Fruit fly (Drosophila melanogaster) whole organism, embryonic: ENCODE measurements around the gene alphaTub84B.
A peak's percentile ranks its signal among the peaks of the same experiment; 100 is the strongest.

ENCODE experiments used
- B-H2 ChIP-seq: fragments of 200-800 bp; sonication (Bioruptor generic); optimal IDR thresholded peaks from 2 replicates; lab custom pipeline; 2018; ENCODE audit warnings: missing biosample characterization, mild to moderate bottlenecking, missing genetic modification characterization
- Bteb2 ChIP-seq: fragments of 200-800 bp; sonication (Bioruptor generic); optimal IDR thresholded peaks from 2 replicates; lab custom pipeline; 2016; ENCODE audit warnings: missing biosample characterization, missing genetic modification characterization
- C15 ChIP-seq: fragments of 200-800 bp; sonication (Bioruptor generic); IDR thresholded peaks from 3 replicates; pipeline ENCODE4 v1.3.6; 2022; ENCODE audit warnings: missing biosample characterization, missing genetic modification characterization
- CG10147 ChIP-seq: fragments of 200-800 bp; sonication (Bioruptor generic); optimal IDR thresholded peaks from 2 replicates; lab custom pipeline; 2019; ENCODE audit warnings: missing biosample characterization, mild to moderate bottlenecking, missing genetic modification characterization, moderate library complexity
- CG11398 ChIP-seq: fragments of 200-800 bp; sonication (Bioruptor generic); optimal IDR thresholded peaks from 2 replicates; lab custom pipeline; 2016; ENCODE audit warnings: missing biosample characterization, missing genetic modification characterization
- CG12155 ChIP-seq: fragments of 200-800 bp; sonication (Bioruptor generic); optimal IDR thresholded peaks from 3 replicates; lab custom pipeline; 2016; ENCODE audit warnings: missing biosample characterization, missing genetic modification characterization
- CG12219 ChIP-seq: fragments of 200-800 bp; sonication (Bioruptor generic); optimal IDR thresholded peaks from 3 replicates; lab custom pipeline; 2018; ENCODE audit warnings: missing biosample characterization, mild to moderate bottlenecking, missing genetic modification characterization
- CG12659 ChIP-seq: fragments of 200-800 bp; sonication (Bioruptor generic); optimal IDR thresholded peaks from 3 replicates; lab custom pipeline; 2017; ENCODE audit warnings: mild to moderate bottlenecking, missing biosample characterization, missing genetic modification reagents, missing genetic modification characterization
- CG17361 ChIP-seq: fragments of 200-800 bp; sonication (Bioruptor generic); IDR thresholded peaks from 3 replicates; pipeline ENCODE4 v1.3.6; 2022; ENCODE audit warnings: missing biosample characterization, missing genetic modification characterization
- CG2129 ChIP-seq: fragments of 200-800 bp; sonication (Bioruptor generic); IDR thresholded peaks from 2 replicates; pipeline ENCODE4 v1.3.6; 2022; ENCODE audit warnings: missing biosample characterization, missing genetic modification characterization; ENCODE audit not compliant: partially characterized antibody
- CG2712 ChIP-seq: fragments of 200-800 bp; optimal IDR thresholded peaks from 3 replicates; lab custom pipeline; 2019; ENCODE audit warnings: missing biosample characterization, mild to moderate bottlenecking, missing genetic modification characterization, moderate library complexity
- CG3838 ChIP-seq: fragments of 200-800 bp; sonication (Bioruptor generic); optimal IDR thresholded peaks from 3 replicates; lab custom pipeline; 2016; ENCODE audit warnings: missing biosample characterization, missing genetic modification characterization
- CG4424 ChIP-seq: fragments of 200-800 bp; sonication (Bioruptor generic); optimal IDR thresholded peaks from 3 replicates; lab custom pipeline; 2016; ENCODE audit warnings: missing biosample characterization, missing genetic modification characterization
- CG6689 ChIP-seq: fragments of 200-800 bp; sonication (Bioruptor generic); IDR thresholded peaks from 2 replicates; pipeline ENCODE4 v1.3.6; 2022; ENCODE audit warnings: missing biosample characterization, missing genetic modification characterization
- CG8290 ChIP-seq, 3 experiments: fragments of 200-800 bp; sonication (Bioruptor generic); optimal IDR thresholded peaks; 2 replicates each; lab custom pipeline; 2016 to 2019; ENCODE audit warnings: missing biosample characterization in 3 of 3, missing genetic modification characterization in 3 of 3, mild to moderate bottlenecking in 2 of 3, moderate library complexity in 1 of 3
- CG8478 ChIP-seq: fragments of >200 bp; optimal IDR thresholded peaks from 2 replicates; lab custom pipeline; 2018
- CkIIα-i1 ChIP-seq: fragments of 200-800 bp; sonication (Bioruptor generic); IDR thresholded peaks from 2 replicates; pipeline ENCODE4 v1.3.6; 2022; ENCODE audit warnings: missing biosample characterization, missing genetic modification characterization
- E2f1 ChIP-seq: fragments of 200-800 bp; sonication (Bioruptor generic); IDR thresholded peaks from 2 replicates; pipeline ENCODE4 v1.3.6; 2022; ENCODE audit warnings: missing biosample characterization, missing genetic modification characterization
- ERR ChIP-seq: fragments of 200-800 bp; sonication (Bioruptor generic); optimal IDR thresholded peaks from 2 replicates; lab custom pipeline; 2016; ENCODE audit warnings: missing biosample characterization, missing genetic modification characterization
- HHEX ChIP-seq: fragments of 200-800 bp; sonication (Bioruptor generic); optimal IDR thresholded peaks from 3 replicates; lab custom pipeline; 2017; ENCODE audit warnings: missing biosample characterization, mild to moderate bottlenecking, missing genetic modification characterization, missing genetic modification reagents
- Hmx ChIP-seq: fragments of 200-800 bp; sonication (Bioruptor generic); optimal IDR thresholded peaks from 2 replicates; lab custom pipeline; 2016; ENCODE audit warnings: missing biosample characterization, missing genetic modification characterization
- MBD-R2 ChIP-seq: fragments of 200-800 bp; sonication (Bioruptor generic); IDR thresholded peaks from 2 replicates; pipeline ENCODE4 v1.3.6; 2022; ENCODE audit warnings: missing biosample characterization, missing genetic modification characterization
- Med ChIP-seq: fragments of 200-800 bp; sonication (Bioruptor generic); peaks from one replicate; lab custom pipeline; 2016; ENCODE audit warnings: missing biosample characterization, missing genetic modification characterization, mild to moderate bottlenecking, inconsistent platforms, moderate library complexity
- Mrtf ChIP-seq: fragments of 200-800 bp; sonication (Bioruptor generic); IDR thresholded peaks from 3 replicates; pipeline ENCODE4 v1.3.6; 2022; ENCODE audit warnings: missing biosample characterization, missing genetic modification characterization
- Optix ChIP-seq: fragments of 200-800 bp; sonication (Bioruptor generic); IDR thresholded peaks from 3 replicates; pipeline ENCODE4 v1.3.6; 2022; ENCODE audit warnings: missing biosample characterization, missing genetic modification characterization
- Poxn ChIP-seq: fragments of 200-800 bp; sonication (Bioruptor generic); IDR thresholded peaks from 2 replicates; pipeline ENCODE4 v1.3.6; 2022; ENCODE audit warnings: missing biosample characterization, missing genetic modification characterization
- Rx ChIP-seq: fragments of 200-800 bp; sonication (Bioruptor generic); IDR thresholded peaks from 2 replicates; pipeline ENCODE4 v1.3.6; 2022; ENCODE audit warnings: missing biosample characterization, missing genetic modification characterization
- Sin3A ChIP-seq: fragments of >200 bp; optimal IDR thresholded peaks from 2 replicates; lab custom pipeline; 2018
- Ssrp ChIP-seq: fragments of 200-800 bp; sonication (Bioruptor generic); optimal IDR thresholded peaks from 2 replicates; lab custom pipeline; 2018; ENCODE audit warnings: missing biosample characterization, mild to moderate bottlenecking, missing genetic modification characterization, moderate library complexity
- amos ChIP-seq: fragments of 200-800 bp; sonication (Bioruptor generic); IDR thresholded peaks from 2 replicates; pipeline ENCODE4 v1.3.6; 2022; ENCODE audit warnings: missing biosample characterization, missing genetic modification characterization; ENCODE audit not compliant: partially characterized antibody
- ato ChIP-seq: fragments of 200-800 bp; sonication (Bioruptor generic); IDR thresholded peaks from 2 replicates; pipeline ENCODE4 v1.3.6; 2022; ENCODE audit warnings: missing biosample characterization, missing genetic modification characterization; ENCODE audit not compliant: partially characterized antibody
- bbx ChIP-seq: fragments of 200-800 bp; sonication (Bioruptor generic); IDR thresholded peaks from 2 replicates; pipeline ENCODE4 v1.3.6; 2022; ENCODE audit warnings: missing biosample characterization, missing genetic modification characterization; ENCODE audit not compliant: partially characterized antibody
- btn ChIP-seq: fragments of 200-800 bp; sonication (Bioruptor generic); optimal IDR thresholded peaks from 2 replicates; lab custom pipeline; 2016; ENCODE audit warnings: missing biosample characterization, missing genetic modification characterization
- cato ChIP-seq: fragments of 200-800 bp; sonication (Bioruptor generic); optimal IDR thresholded peaks from 2 replicates; lab custom pipeline; 2016; ENCODE audit warnings: missing biosample characterization, missing genetic modification characterization, borderline replicate concordance
- crp ChIP-seq, 2 experiments: fragments of 200-800 bp; sonication (Bioruptor generic); optimal IDR thresholded peaks; 2 replicates in 1 of 2; 3 replicates in 1 of 2; lab custom pipeline; 2017; ENCODE audit warnings: missing biosample characterization in 2 of 2, missing genetic modification characterization in 2 of 2, mild to moderate bottlenecking in 1 of 2, moderate library complexity in 1 of 2
- danr ChIP-seq: fragments of 200-800 bp; sonication (Bioruptor generic); IDR thresholded peaks from 2 replicates; pipeline ENCODE4 v1.3.6; 2022; ENCODE audit warnings: missing biosample characterization, missing genetic modification characterization
- ems ChIP-seq: fragments of 200-800 bp; sonication (Bioruptor generic); optimal IDR thresholded peaks from 3 replicates; lab custom pipeline; 2016; ENCODE audit warnings: missing biosample characterization, missing genetic modification characterization
- ewg ChIP-seq: fragments of 200-800 bp; sonication (Bioruptor generic); optimal IDR thresholded peaks from 3 replicates; lab custom pipeline; 2017; ENCODE audit warnings: mild to moderate bottlenecking, missing biosample characterization, missing genetic modification reagents, missing genetic modification characterization
- fru ChIP-seq: fragments of >200 bp; optimal IDR thresholded peaks from 2 replicates; lab custom pipeline; 2017
- gsb ChIP-seq: fragments of 200-800 bp; sonication (Bioruptor generic); IDR thresholded peaks from 2 replicates; pipeline ENCODE4 v1.3.6; 2022; ENCODE audit warnings: missing biosample characterization, missing genetic modification characterization
- inv ChIP-seq: fragments of 200-800 bp; sonication (Bioruptor generic); IDR thresholded peaks from 2 replicates; pipeline ENCODE4 v1.3.6; 2022; ENCODE audit warnings: missing biosample characterization, missing genetic modification characterization; ENCODE audit not compliant: partially characterized antibody
- lbe ChIP-seq: fragments of 200-800 bp; sonication (Bioruptor generic); optimal IDR thresholded peaks from 2 replicates; lab custom pipeline; 2016; ENCODE audit warnings: missing biosample characterization, mild to moderate bottlenecking, missing genetic modification characterization
- onecut ChIP-seq: fragments of 200-800 bp; sonication (Bioruptor generic); IDR thresholded peaks from 2 replicates; pipeline ENCODE4 v1.3.6; 2022; ENCODE audit warnings: missing biosample characterization, missing genetic modification characterization
- p53 ChIP-seq: fragments of 200-800 bp; sonication (Bioruptor generic); optimal IDR thresholded peaks from 2 replicates; lab custom pipeline; 2016; ENCODE audit warnings: missing biosample characterization, missing genetic modification characterization
- pita ChIP-seq: fragments of 200-800 bp; sonication (Bioruptor generic); optimal IDR thresholded peaks from 2 replicates; lab custom pipeline; 2017; ENCODE audit warnings: missing biosample characterization, mild to moderate bottlenecking, missing genetic modification characterization
- sd ChIP-seq: fragments of 200-800 bp; sonication (Bioruptor generic); optimal IDR thresholded peaks from 3 replicates; lab custom pipeline; 2018; ENCODE audit warnings: missing biosample characterization, mild to moderate bottlenecking, missing genetic modification characterization, moderate library complexity
- sens-2 ChIP-seq: fragments of 200-800 bp; sonication (Bioruptor generic); IDR thresholded peaks from 2 replicates; pipeline ENCODE4 v1.3.6; 2022; ENCODE audit warnings: missing biosample characterization, missing genetic modification characterization
- shn ChIP-seq: fragments of 200-800 bp; sonication (Bioruptor generic); optimal IDR thresholded peaks from 3 replicates; lab custom pipeline; 2016; ENCODE audit warnings: missing biosample characterization, missing genetic modification characterization
- tna ChIP-seq: fragments of 200-800 bp; sonication (Bioruptor generic); IDR thresholded peaks from 2 replicates; pipeline ENCODE4 v1.3.6; 2022; ENCODE audit warnings: missing biosample characterization, missing genetic modification characterization; ENCODE audit not compliant: partially characterized antibody
- tup ChIP-seq: fragments of 200-800 bp; sonication (Bioruptor generic); optimal IDR thresholded peaks from 2 replicates; lab custom pipeline; 2016; ENCODE audit warnings: missing biosample characterization, mild to moderate bottlenecking, missing genetic modification characterization, moderate library complexity
- twi ChIP-seq: fragments of 200-800 bp; optimal IDR thresholded peaks from 2 replicates; lab custom pipeline; 2019; ENCODE audit warnings: missing biosample characterization, mild to moderate bottlenecking, missing genetic modification characterization, moderate library complexity
- tx ChIP-seq: fragments of 200-800 bp; sonication (Bioruptor generic); optimal IDR thresholded peaks from 2 replicates; lab custom pipeline; 2016; ENCODE audit warnings: missing biosample characterization, missing genetic modification characterization

The alphaTub84B gene

DNA sequence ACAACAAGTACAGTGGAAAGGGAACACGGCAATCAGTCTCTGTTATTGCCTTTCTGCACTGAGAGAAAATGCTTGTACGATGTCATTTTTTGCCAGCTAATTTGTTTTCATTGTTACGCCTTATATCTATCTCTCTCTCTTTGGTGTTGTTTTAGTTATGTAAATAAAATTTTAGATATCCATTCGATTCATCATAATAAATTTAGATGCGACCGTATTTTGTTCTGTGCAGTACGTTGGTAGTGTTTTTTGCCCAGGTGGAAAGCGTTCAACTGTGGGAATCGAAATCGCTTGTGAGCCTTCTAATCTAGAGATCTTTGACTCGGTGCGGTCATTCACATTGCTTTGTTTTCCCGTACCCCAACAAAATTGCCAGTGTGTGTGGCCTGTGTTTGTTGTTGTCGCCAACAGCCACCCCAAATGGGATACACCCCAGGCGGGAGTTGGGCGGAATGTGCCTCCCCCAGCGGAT is 10.7 kb upstream of the alphaTub84B start (continued):
- TF ChIP-seq Mrtf (no peak), twi (tag; lab: Kevin White, UChicago) (peak; percentile 58), CG12219 (GFP tag; lab: Kevin White, UChicago) (peak; percentile 90), sd (tag; lab: Kevin White, UChicago) (peak; percentile 50), CG6689 (GFP tag; lab: Robert Waterston, UW) (no peak), lbe (GFP tag; lab: Kevin White, UChicago) (peak; percentile 91), Bteb2 (GFP tag; lab: Kevin White, UChicago) (peak; percentile 85), shn (peak; percentile 88), CG8290 (GFP tag; optimal IDR thresholded peaks at IDR 0.05; lab: Kevin White, UChicago) (peak; percentile 72), CG8290 (tag; optimal IDR thresholded peaks at IDR 0.05; lab: Kevin White, UChicago) (peak; percentile 23 to 79), pita (GFP tag; lab: Kevin White, UChicago) (no peak), CG12659 (GFP tag; lab: Kevin White, UChicago) (peak; percentile 84), btn (peak; percentile 76), CG12155 (GFP tag; lab: Kevin White, UChicago) (peak; percentile 83), tx (GFP tag; lab: Kevin White, UChicago) (peak; percentile 89), sens-2 (GFP tag; lab: Robert Waterston, UW) (no peak), CG10147 (GFP tag; lab: Kevin White, UChicago) (peak; percentile 92), CG8478 (lab: Kevin White, UChicago) (no peak), CG2129 (GFP tag; lab: Robert Waterston, UW) (no peak), CG11398 (GFP tag; lab: Kevin White, UChicago) (peak; percentile 83), ERR (GFP tag; lab: Kevin White, UChicago) (peak; percentile 92), cato (GFP tag; lab: Kevin White, UChicago) (peak; percentile 71), tup (GFP tag; lab: Kevin White, UChicago) (peak; percentile 67), CkIIα-i1 (GFP tag; lab: Robert Waterston, UW) (no peak), CG3838 (GFP tag; lab: Kevin White, UChicago) (peak; percentile 66), Hmx (GFP tag; lab: Kevin White, UChicago) (peak; percentile 79), amos (GFP tag; lab: Robert Waterston, UW) (no peak), Sin3A (lab: Kevin White, UChicago) (no peak), Med (GFP tag; lab: Kevin White, UChicago) (peak; percentile 99), tna (no peak), HHEX (GFP tag; lab: Kevin White, UChicago) (peak; percentile 86), onecut (GFP tag; lab: Robert Waterston, UW) (peak; percentile 84), C15 (no peak), CG4424 (GFP tag; lab: Kevin White, UChicago) (peak; percentile 87), crp (GFP tag; optimal IDR thresholded peaks at IDR 0.05; lab: Kevin White, UChicago) (peak in 1 of 2 experiments; percentile 45), E2f1 (GFP tag; lab: Robert Waterston, UW) (no peak), CG17361 (GFP tag; lab: Robert Waterston, UW) (no peak), Rx (GFP tag; lab: Robert Waterston, UW) (no peak), Ssrp (peak; percentile 88), Optix (no peak), Poxn (GFP tag; lab: Robert Waterston, UW) (no peak), CG2712 (tag; lab: Kevin White, UChicago) (peak; percentile 92), ato (no peak), B-H2 (GFP tag; lab: Kevin White, UChicago) (peak; percentile 65), ewg (GFP tag; lab: Kevin White, UChicago) (peak; percentile 76), inv (GFP tag; lab: Robert Waterston, UW) (no peak), bbx (GFP tag; lab: Robert Waterston, UW) (no peak), MBD-R2 (no peak), ems (peak; percentile 87), danr (GFP tag; lab: Robert Waterston, UW) (no peak), p53 (GFP tag; lab: Kevin White, UChicago) (peak; percentile 47), fru (no peak), gsb (GFP tag; lab: Robert Waterston, UW) (no peak)
